Worm (Caenorhabditis elegans) whole organism, midembryonic: ENCODE measurements around the gene F31E3.6.

Experiments
- flt-1 ChIP-seq: fragments of 200-800 bp; sonication (Bioruptor generic); IDR thresholded peaks from 2 replicates; pipeline ENCODE4 v1.3.6; 2022; ENCODE audit warnings: missing genetic modification characterization, missing compliant biosample characterization
- med-1 ChIP-seq: sonication (generic microtip); optimal IDR thresholded peaks from 2 replicates; lab custom pipeline; 2017; ENCODE audit warnings: missing genetic modification characterization, mild to moderate bottlenecking, missing compliant biosample characterization, antibody characterized with exemption, missing genetic modification reagents; ENCODE audit not compliant: insufficient read depth
- ref-1 ChIP-seq: fragments of 200-800 bp; sonication (Bioruptor generic); conservative IDR thresholded peaks from 2 replicates; pipeline ENCODE4 v1.3.6; 2022; ENCODE audit warnings: missing genetic modification reagents, missing genetic modification characterization, missing compliant biosample characterization

ce11 chrIII:7002143-7002542, 20.3 kb downstream of the F31E3.6 start:
- TF ChIP-seq ref-1 (no peak), flt-1 (no peak), med-1 (no peak)
